Fruit fly (Drosophila melanogaster): ENCODE measurements around the gene gammaSnap2.

DNA sequence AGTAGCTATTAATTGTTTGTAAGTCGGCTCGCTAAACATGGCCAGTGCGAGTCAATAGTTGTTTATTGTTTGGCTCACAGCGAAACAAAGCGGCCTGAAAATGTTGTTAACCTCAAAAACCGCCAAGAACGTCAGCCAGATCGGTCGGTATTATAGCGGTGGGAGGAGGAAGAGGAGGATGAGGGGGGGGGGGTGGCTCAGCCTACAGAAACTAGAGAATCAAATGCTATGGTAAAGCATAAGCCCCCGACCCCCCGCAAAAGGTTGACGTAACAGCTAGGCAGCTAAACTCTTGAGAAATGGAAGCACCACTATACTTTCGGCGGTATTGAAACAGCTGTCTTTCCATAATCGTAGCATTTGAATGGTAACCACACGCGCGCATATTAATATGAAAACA, 17.7 kb upstream of the gammaSnap2 start:
- TF ChIP-seq ttk (optimal IDR thresholded peaks at IDR 0.05), result no peak
- TF ChIP-seq Myc (optimal IDR thresholded peaks at IDR 0.05), result no peak
- no peak for TF ChIP-seq psq (optimal IDR thresholded peaks at IDR 0.05)
- TF ChIP-seq h (optimal IDR thresholded peaks at IDR 0.05), result no peak
- TF ChIP-seq insv (optimal IDR thresholded peaks at IDR 0.05), result no peak
- no peak for TF ChIP-seq Sin3A (optimal IDR thresholded peaks at IDR 0.05)

Measured in Kc167 (cell line).